Fruit fly (Drosophila melanogaster) whole organism, embryonic: ENCODE results near the gene Prm.

ENCODE experiments used
- Asciz ChIP-seq: fragments of 200-800 bp; sonication (Bioruptor generic); optimal IDR thresholded peaks from 2 replicates; lab custom pipeline; 2017; ENCODE audit warnings: missing biosample characterization, mild to moderate bottlenecking, missing genetic modification characterization, missing genetic modification reagents
- Bdp1 ChIP-seq: fragments of 200-800 bp; sonication (Bioruptor generic); optimal IDR thresholded peaks from 3 replicates; lab custom pipeline; 2016; ENCODE audit warnings: missing biosample characterization, missing genetic modification characterization
- CG10431 ChIP-seq: fragments of 200-800 bp; sonication (Bioruptor generic); optimal IDR thresholded peaks from 3 replicates; lab custom pipeline; 2018; ENCODE audit warnings: missing biosample characterization, mild to moderate bottlenecking, missing genetic modification characterization
- CG11247 ChIP-seq: fragments of 200-800 bp; sonication (Bioruptor generic); IDR thresholded peaks from 2 replicates; pipeline ENCODE4 v1.3.6; 2022; ENCODE audit warnings: missing biosample characterization, missing genetic modification characterization
- CG11695 ChIP-seq: fragments of 200-800 bp; sonication (Bioruptor generic); IDR thresholded peaks from 3 replicates; pipeline ENCODE4 v1.3.6; 2022; ENCODE audit warnings: missing biosample characterization, missing genetic modification characterization
- CG11696 ChIP-seq: fragments of 200-800 bp; sonication (Bioruptor generic); IDR thresholded peaks from 2 replicates; pipeline ENCODE4 v1.3.6; 2022; ENCODE audit warnings: missing biosample characterization, missing genetic modification characterization
- CG14014 ChIP-seq: fragments of 200-800 bp; sonication (Bioruptor generic); IDR thresholded peaks from 2 replicates; pipeline ENCODE4 v1.3.6; 2022; ENCODE audit warnings: missing biosample characterization, missing genetic modification characterization
- CG14441 ChIP-seq: fragments of 200-800 bp; sonication (Bioruptor generic); IDR thresholded peaks from 2 replicates; pipeline ENCODE4 v1.3.6; 2022; ENCODE audit warnings: missing biosample characterization, missing genetic modification characterization
- CG1832 ChIP-seq: fragments of 200-800 bp; sonication (Bioruptor generic); optimal IDR thresholded peaks from 2 replicates; lab custom pipeline; 2017; ENCODE audit warnings: missing biosample characterization, mild to moderate bottlenecking, missing genetic modification characterization, inconsistent platforms
- CG2202 ChIP-seq: fragments of 200-800 bp; sonication (Bioruptor generic); optimal IDR thresholded peaks from 2 replicates; lab custom pipeline; 2018; ENCODE audit warnings: missing biosample characterization, mild to moderate bottlenecking, missing genetic modification characterization
- CG3163 ChIP-seq: fragments of 200-800 bp; sonication (Bioruptor generic); optimal IDR thresholded peaks from 3 replicates; lab custom pipeline; 2016; ENCODE audit warnings: missing biosample characterization, missing genetic modification characterization
- CG4707 ChIP-seq: fragments of 200-800 bp; sonication (Bioruptor generic); optimal IDR thresholded peaks from 2 replicates; lab custom pipeline; 2018; ENCODE audit warnings: missing biosample characterization, mild to moderate bottlenecking, missing genetic modification characterization, moderate library complexity
- CG6654 ChIP-seq: fragments of 200-800 bp; sonication (Bioruptor generic); optimal IDR thresholded peaks from 2 replicates; lab custom pipeline; 2017; ENCODE audit warnings: missing biosample characterization, mild to moderate bottlenecking, missing genetic modification characterization
- CG6813 ChIP-seq: fragments of 200-800 bp; sonication (Bioruptor generic); optimal IDR thresholded peaks from 2 replicates; lab custom pipeline; 2017; ENCODE audit warnings: missing biosample characterization, missing genetic modification characterization, mild to moderate bottlenecking, moderate library complexity, missing genetic modification reagents
- CG8388 ChIP-seq: fragments of 200-800 bp; sonication (Bioruptor generic); optimal IDR thresholded peaks from 2 replicates; lab custom pipeline; 2019; ENCODE audit warnings: missing biosample characterization, mild to moderate bottlenecking, missing genetic modification characterization, moderate library complexity
- D19A ChIP-seq: fragments of 200-800 bp; optimal IDR thresholded peaks from 3 replicates; lab custom pipeline; 2019; ENCODE audit warnings: missing biosample characterization, mild to moderate bottlenecking, missing genetic modification characterization, moderate library complexity
- Fer1 ChIP-seq: fragments of 200-800 bp; sonication (Bioruptor generic); optimal IDR thresholded peaks from 2 replicates; lab custom pipeline; 2017; ENCODE audit warnings: missing biosample characterization, mild to moderate bottlenecking, missing genetic modification characterization
- Hey ChIP-seq: fragments of 200-800 bp; sonication (Bioruptor generic); optimal IDR thresholded peaks from 3 replicates; lab custom pipeline; 2018; ENCODE audit warnings: missing biosample characterization, mild to moderate bottlenecking, missing genetic modification characterization
- HmgD ChIP-seq: fragments of 200-800 bp; sonication (Bioruptor generic); optimal IDR thresholded peaks from 3 replicates; lab custom pipeline; 2016; ENCODE audit warnings: missing biosample characterization, missing genetic modification characterization
- Hmr ChIP-seq: fragments of 200-800 bp; sonication (Bioruptor generic); optimal IDR thresholded peaks from 3 replicates; lab custom pipeline; 2017; ENCODE audit warnings: mild to moderate bottlenecking, missing biosample characterization, missing genetic modification reagents, missing genetic modification characterization
- Kr ChIP-seq: fragments of 200-800 bp; sonication (Bioruptor generic); optimal IDR thresholded peaks from 2 replicates; lab custom pipeline; 2017; ENCODE audit warnings: missing biosample characterization, mild to moderate bottlenecking, missing genetic modification characterization
- MTF-1 ChIP-seq: fragments of 200-800 bp; sonication (Bioruptor generic); optimal IDR thresholded peaks from 2 replicates; lab custom pipeline; 2018; ENCODE audit warnings: missing biosample characterization, mild to moderate bottlenecking, missing genetic modification characterization, borderline replicate concordance
- Nf-YB ChIP-seq: fragments of 200-800 bp; sonication (Bioruptor generic); optimal IDR thresholded peaks from 3 replicates; lab custom pipeline; 2019; ENCODE audit warnings: missing biosample characterization, mild to moderate bottlenecking, missing genetic modification characterization, moderate library complexity
- Scr ChIP-seq: fragments of 200-800 bp; sonication (Bioruptor generic); IDR thresholded peaks from 2 replicates; pipeline ENCODE4 v1.3.6; 2022; ENCODE audit warnings: missing biosample characterization, missing genetic modification characterization; ENCODE audit not compliant: partially characterized antibody
- Side ChIP-seq: fragments of 200-800 bp; sonication (Bioruptor generic); optimal IDR thresholded peaks from 2 replicates; lab custom pipeline; 2016; ENCODE audit warnings: missing biosample characterization, missing genetic modification characterization
- Six4 ChIP-seq: fragments of 200-800 bp; sonication (Bioruptor generic); optimal IDR thresholded peaks from 2 replicates; lab custom pipeline; 2016; ENCODE audit warnings: missing biosample characterization, missing genetic modification characterization
- Ssrp ChIP-seq: fragments of 200-800 bp; sonication (Bioruptor generic); optimal IDR thresholded peaks from 2 replicates; lab custom pipeline; 2018; ENCODE audit warnings: missing biosample characterization, mild to moderate bottlenecking, missing genetic modification characterization, moderate library complexity
- ase ChIP-seq: fragments of 200-800 bp; sonication (Bioruptor generic); IDR thresholded peaks from 3 replicates; pipeline ENCODE4 v1.3.6; 2022; ENCODE audit warnings: missing biosample characterization, missing genetic modification characterization
- az2 ChIP-seq: fragments of 200-800 bp; sonication (Bioruptor generic); optimal IDR thresholded peaks from 3 replicates; lab custom pipeline; 2016; ENCODE audit warnings: missing biosample characterization, missing genetic modification characterization
- cad ChIP-seq: fragments of >200 bp; optimal IDR thresholded peaks from 2 replicates; lab custom pipeline; 2017; ENCODE audit warnings: missing biosample characterization, missing genetic modification characterization
- da ChIP-seq: fragments of 200-800 bp; sonication (Bioruptor generic); optimal IDR thresholded peaks from 2 replicates; lab custom pipeline; 2016; ENCODE audit warnings: missing biosample characterization, missing genetic modification characterization
- fd102C ChIP-seq: fragments of 200-800 bp; sonication (Bioruptor generic); optimal IDR thresholded peaks from 2 replicates; lab custom pipeline; 2018; ENCODE audit warnings: missing biosample characterization, mild to moderate bottlenecking, missing genetic modification characterization, moderate library complexity
- gcm ChIP-seq: fragments of 200-800 bp; sonication (Bioruptor generic); optimal IDR thresholded peaks from 2 replicates; lab custom pipeline; 2019; ENCODE audit warnings: missing biosample characterization, mild to moderate bottlenecking, missing genetic modification characterization, moderate library complexity
- h ChIP-seq: fragments of >200 bp; optimal IDR thresholded peaks from 2 replicates; lab custom pipeline; 2017
- ken ChIP-seq: fragments of 200-800 bp; sonication (Bioruptor generic); IDR thresholded peaks from 3 replicates; pipeline ENCODE4 v1.3.6; 2022; ENCODE audit warnings: missing biosample characterization, missing genetic modification characterization
- kni ChIP-seq: fragments of 200-800 bp; sonication (Bioruptor generic); optimal IDR thresholded peaks from 3 replicates; lab custom pipeline; 2017; ENCODE audit warnings: mild to moderate bottlenecking, missing biosample characterization, missing genetic modification reagents, missing genetic modification characterization
- maf-S ChIP-seq: fragments of 200-800 bp; sonication (Bioruptor generic); optimal IDR thresholded peaks from 2 replicates; lab custom pipeline; 2016; ENCODE audit warnings: missing biosample characterization, missing genetic modification characterization
- mld ChIP-seq: fragments of 200-800 bp; sonication (Bioruptor generic); IDR thresholded peaks from 3 replicates; pipeline ENCODE4 v1.3.6; 2022; ENCODE audit warnings: missing biosample characterization, missing genetic modification characterization; ENCODE audit not compliant: partially characterized antibody
- pan ChIP-seq, 4 experiments: fragments of >200 bp in 3 of 4; fragments of 200-800 bp in 1 of 4; sonication (Bioruptor generic) in 1 of 4; optimal IDR thresholded peaks in 3 of 4; IDR thresholded peaks in 1 of 4; 2 replicates each; pipeline versions ENCODE4 v1.3.6 to Lab custom; 2017 to 2022; ENCODE audit warnings: missing biosample characterization in 2 of 4, missing genetic modification characterization in 2 of 4, mixed read lengths in 1 of 4
- ranshi ChIP-seq: fragments of 200-800 bp; sonication (Bioruptor generic); IDR thresholded peaks from 2 replicates; pipeline ENCODE4 v1.3.6; 2022; ENCODE audit warnings: missing biosample characterization, missing genetic modification characterization
- schlank ChIP-seq: fragments of 200-800 bp; sonication (Bioruptor generic); optimal IDR thresholded peaks from 2 replicates; lab custom pipeline; 2018; ENCODE audit warnings: missing biosample characterization, mild to moderate bottlenecking, missing genetic modification characterization
- scrt ChIP-seq: fragments of 200-800 bp; sonication (Bioruptor generic); optimal IDR thresholded peaks from 2 replicates; lab custom pipeline; 2018; ENCODE audit warnings: missing biosample characterization, mild to moderate bottlenecking, missing genetic modification characterization, moderate library complexity
- sens ChIP-seq: fragments of 200-800 bp; sonication (Bioruptor generic); peaks from one replicate; lab custom pipeline; 2016; ENCODE audit warnings: missing biosample characterization, missing genetic modification characterization
- sqz ChIP-seq: fragments of 200-800 bp; sonication (Bioruptor generic); optimal IDR thresholded peaks from 3 replicates; lab custom pipeline; 2018; ENCODE audit warnings: missing biosample characterization, mild to moderate bottlenecking, missing genetic modification characterization
- tio ChIP-seq: fragments of 200-800 bp; sonication (Bioruptor generic); optimal IDR thresholded peaks from 2 replicates; lab custom pipeline; 2017; ENCODE audit warnings: missing biosample characterization, missing genetic modification characterization, inconsistent platforms
- toy ChIP-seq: fragments of 200-800 bp; sonication (Bioruptor generic); IDR thresholded peaks from 2 replicates; pipeline ENCODE4 v1.3.6; 2022; ENCODE audit warnings: missing biosample characterization, missing genetic modification characterization
- ttk ChIP-seq: fragments of 200-800 bp; sonication (Bioruptor generic); IDR thresholded peaks from 2 replicates; pipeline ENCODE4 v2.1.2; 2022; ENCODE audit warnings: missing biosample characterization, missing genetic modification characterization
- vfl ChIP-seq: fragments of 200-800 bp; sonication (Bioruptor generic); optimal IDR thresholded peaks from 2 replicates; lab custom pipeline; 2016; ENCODE audit warnings: missing biosample characterization, missing genetic modification characterization
- vvl ChIP-seq: fragments of 200-800 bp; sonication (Bioruptor generic); IDR thresholded peaks from 2 replicates; pipeline ENCODE4 v1.3.6; 2022; ENCODE audit warnings: missing biosample characterization, missing genetic modification characterization
- zen ChIP-seq: fragments of 200-800 bp; sonication (Bioruptor generic); optimal IDR thresholded peaks from 3 replicates; lab custom pipeline; 2018; ENCODE audit warnings: missing biosample characterization, mild to moderate bottlenecking, missing genetic modification characterization, moderate library complexity
- zf30C ChIP-seq: fragments of 200-800 bp; sonication (Bioruptor generic); optimal IDR thresholded peaks from 3 replicates; lab custom pipeline; 2018; ENCODE audit warnings: missing biosample characterization, mild to moderate bottlenecking, missing genetic modification characterization
- zfh1 ChIP-seq: fragments of 200-800 bp; sonication (Bioruptor generic); IDR thresholded peaks from 3 replicates; pipeline ENCODE4 v1.3.6; 2022; ENCODE audit warnings: missing biosample characterization, missing genetic modification characterization

The Prm gene

DNA sequence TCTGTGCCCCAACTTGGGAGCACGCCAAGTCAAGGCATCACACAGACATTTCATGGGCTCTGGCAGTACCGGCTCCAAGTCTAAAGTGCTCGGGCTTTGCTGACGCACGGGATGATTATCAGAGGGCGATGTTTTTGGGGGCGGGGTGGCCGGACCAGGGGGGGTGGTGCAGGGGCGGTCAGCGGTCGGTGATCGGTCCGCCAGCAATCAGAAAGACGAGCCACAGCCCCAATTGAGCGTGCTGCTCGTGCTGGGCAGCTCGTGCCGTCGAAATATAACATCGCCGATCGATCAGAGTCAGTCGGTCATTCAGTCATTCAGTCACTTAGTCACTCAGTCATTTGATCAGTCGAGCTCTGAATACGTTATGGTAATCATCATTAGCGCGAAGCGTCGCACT is 47.2 kb downstream of the Prm start (continued):
- TF ChIP-seq sqz (GFP tag; lab: Kevin White, UChicago) (no peak), Bdp1 (GFP tag; lab: Kevin White, UChicago) (no peak), CG1832 (GFP tag; lab: Kevin White, UChicago) (no peak), Side (no peak), zf30C (GFP tag; lab: Kevin White, UChicago) (no peak), CG14014 (GFP tag; lab: Robert Waterston, UW) (peak; percentile 37; the same call in 1 of the 2 replicates), CG6813 (GFP tag; lab: Kevin White, UChicago) (no peak), CG2202 (no peak), sens (GFP tag; lab: Kevin White, UChicago) (no peak), scrt (GFP tag; lab: Kevin White, UChicago) (no peak), schlank (no peak), CG11695 (GFP tag; lab: Robert Waterston, UW) (no peak), Scr (no peak), az2 (GFP tag; lab: Kevin White, UChicago) (no peak), mld (GFP tag; lab: Robert Waterston, UW) (no peak), tio (GFP tag; lab: Kevin White, UChicago) (no peak), ttk (GFP tag; lab: Robert Waterston, UW) (no peak), CG4707 (no peak), CG11247 (GFP tag; lab: Robert Waterston, UW) (no peak), CG10431 (no peak), ken (GFP tag; lab: Robert Waterston, UW) (no peak), fd102C (GFP tag; lab: Kevin White, UChicago) (no peak), CG11696 (GFP tag; lab: Robert Waterston, UW) (no peak), ase (no peak), zen (tag; lab: Kevin White, UChicago) (no peak), Nf-YB (GFP tag; lab: Kevin White, UChicago) (no peak), cad (GFP tag; lab: Kevin White, UChicago) (no peak), vvl (GFP tag; lab: Robert Waterston, UW) (peak; percentile 46), vfl (GFP tag; lab: Kevin White, UChicago) (no peak), CG14441 (peak; percentile 42; the same call in 1 of the 2 replicates), HmgD (GFP tag; lab: Kevin White, UChicago) (no peak), zfh1 (GFP tag; lab: Robert Waterston, UW) (no peak), Asciz (GFP tag; lab: Kevin White, UChicago) (no peak), kni (no peak), pan (optimal IDR thresholded peaks at IDR 0.05; lab: Kevin White, UChicago) (no peak), pan (GFP tag; optimal IDR thresholded peaks at IDR 0.05 in 1 of 2, IDR thresholded peaks at IDR 0.05 in 1 of 2) (no peak), Ssrp (tag; lab: Kevin White, UChicago) (no peak), CG3163 (GFP tag; lab: Kevin White, UChicago) (no peak), gcm (no peak), CG6654 (GFP tag; lab: Kevin White, UChicago) (no peak), MTF-1 (GFP tag; lab: Kevin White, UChicago) (no peak), CG8388 (GFP tag; lab: Kevin White, UChicago) (no peak), D19A (tag; lab: Kevin White, UChicago) (no peak), Six4 (GFP tag; lab: Kevin White, UChicago) (no peak), Fer1 (GFP tag; lab: Kevin White, UChicago) (no peak), ranshi (GFP tag; lab: Robert Waterston, UW) (no peak), Hmr (peak; percentile 9), h (lab: Kevin White, UChicago) (no peak), toy (GFP tag; lab: Robert Waterston, UW) (no peak), maf-S (GFP tag; lab: Kevin White, UChicago) (no peak), Kr (no peak), da (GFP tag; lab: Kevin White, UChicago) (no peak), Hey (tag; lab: Kevin White, UChicago) (peak; percentile 39)
